Worm (Caenorhabditis elegans) whole organism, L2 larva: Measurements from ENCODE around the gene fbxa-143.

Experiments used
- F13H6.1 ChIP-seq: sonication (generic microtip); optimal IDR thresholded peaks from 2 replicates; lab custom pipeline; 2016; ENCODE audit warnings: missing genetic modification characterization, missing compliant biosample characterization
- R02D3.7 ChIP-seq: fragments of 150-350 bp; optimal IDR thresholded peaks from 2 replicates; lab custom pipeline; 2014; ENCODE audit warnings: missing biosample characterization, missing genetic modification characterization
- ZK546.5 ChIP-seq: sonication (generic microtip); optimal IDR thresholded peaks from 2 replicates; lab custom pipeline; 2017; ENCODE audit warnings: missing biosample characterization, missing genetic modification characterization
- alr-1 ChIP-seq: fragments of 150-350 bp; optimal IDR thresholded peaks from 2 replicates; lab custom pipeline; 2014; ENCODE audit warnings: missing biosample characterization, missing genetic modification characterization
- ama-1 ChIP-seq: fragments of 150-350 bp; optimal IDR thresholded peaks from 2 replicates; lab custom pipeline; 2018; ENCODE audit warnings: inconsistent platforms
- blmp-1 ChIP-seq: sonication (generic microtip); optimal IDR thresholded peaks from 2 replicates; lab custom pipeline; 2017; ENCODE audit warnings: missing genetic modification characterization, mild to moderate bottlenecking, missing compliant biosample characterization, antibody characterized with exemption, moderate library complexity; ENCODE audit not compliant: insufficient read depth
- ceh-16 ChIP-seq: fragments of 150-350 bp; optimal IDR thresholded peaks from 2 replicates; lab custom pipeline; 2014; ENCODE audit warnings: missing biosample characterization, missing genetic modification characterization
- ceh-82 ChIP-seq: fragments of 150-350 bp; optimal IDR thresholded peaks from 2 replicates; lab custom pipeline; 2014; ENCODE audit warnings: missing biosample characterization, missing genetic modification characterization
- crh-2 ChIP-seq: sonication (generic microtip); optimal IDR thresholded peaks from 2 replicates; lab custom pipeline; 2017; ENCODE audit warnings: missing biosample characterization, missing genetic modification characterization
- dmd-4 ChIP-seq: sonication (generic microtip); optimal IDR thresholded peaks from 2 replicates; lab custom pipeline; 2017; ENCODE audit warnings: missing biosample characterization, missing genetic modification characterization
- egl-27 ChIP-seq: sonication (generic microtip); optimal IDR thresholded peaks from 3 replicates; lab custom pipeline; 2017; ENCODE audit warnings: missing biosample characterization, missing genetic modification reagents, missing genetic modification characterization
- elt-3 ChIP-seq: sonication (generic microtip); optimal IDR thresholded peaks from 2 replicates; lab custom pipeline; 2017; ENCODE audit warnings: missing biosample characterization, missing genetic modification characterization
- fos-1 ChIP-seq: fragments of 150-350 bp; optimal IDR thresholded peaks from 2 replicates; lab custom pipeline; 2014; ENCODE audit warnings: missing biosample characterization, missing genetic modification characterization
- gmeb-1 ChIP-seq: fragments of 150-350 bp; optimal IDR thresholded peaks from 2 replicates; lab custom pipeline; 2014; ENCODE audit warnings: missing biosample characterization, missing genetic modification characterization
- lin-39 ChIP-seq: fragments of 150-350 bp; optimal IDR thresholded peaks from 2 replicates; lab custom pipeline; 2014; ENCODE audit warnings: missing biosample characterization, missing genetic modification reagents, missing genetic modification characterization
- mab-5 ChIP-seq: fragments of 150-350 bp; optimal IDR thresholded peaks from 2 replicates; lab custom pipeline; 2014; ENCODE audit warnings: missing biosample characterization, missing genetic modification characterization
- mbf-1 ChIP-seq: sonication (generic microtip); optimal IDR thresholded peaks from 2 replicates; lab custom pipeline; 2017; ENCODE audit warnings: missing biosample characterization, missing genetic modification characterization
- mdl-1 ChIP-seq, 2 experiments: fragments of 150-350 bp in 1 of 2; sonication (generic microtip) in 1 of 2; optimal IDR thresholded peaks; 2 replicates each; lab custom pipeline; 2017; ENCODE audit warnings: missing biosample characterization in 2 of 2, missing genetic modification characterization in 2 of 2
- nhr-10 ChIP-seq: sonication (generic microtip); optimal IDR thresholded peaks from 2 replicates; lab custom pipeline; 2017; ENCODE audit warnings: missing biosample characterization, missing genetic modification characterization
- nhr-11 ChIP-seq: fragments of 150-350 bp; optimal IDR thresholded peaks from 2 replicates; lab custom pipeline; 2014; ENCODE audit warnings: missing biosample characterization, missing genetic modification characterization
- nhr-21 ChIP-seq: fragments of 150-350 bp; optimal IDR thresholded peaks from 2 replicates; lab custom pipeline; 2014; ENCODE audit warnings: missing biosample characterization, missing genetic modification characterization
- nhr-23 ChIP-seq: fragments of 150-350 bp; optimal IDR thresholded peaks from 2 replicates; lab custom pipeline; 2014; ENCODE audit warnings: missing biosample characterization, missing genetic modification reagents, missing genetic modification characterization
- nhr-237 ChIP-seq: fragments of 150-350 bp; optimal IDR thresholded peaks from 2 replicates; lab custom pipeline; 2014; ENCODE audit warnings: missing biosample characterization, missing genetic modification characterization
- nhr-25 ChIP-seq: fragments of 150-350 bp; sonication (generic microtip); optimal IDR thresholded peaks from 3 replicates; lab custom pipeline; 2014; ENCODE audit warnings: missing biosample characterization, missing genetic modification characterization
- nhr-6 ChIP-seq: fragments of 150-350 bp; optimal IDR thresholded peaks from 2 replicates; lab custom pipeline; 2014; ENCODE audit warnings: missing biosample characterization, missing genetic modification characterization
- nhr-77 ChIP-seq: fragments of 150-350 bp; optimal IDR thresholded peaks from 2 replicates; lab custom pipeline; 2014; ENCODE audit warnings: missing biosample characterization, missing genetic modification characterization
- sem-4 ChIP-seq: fragments of 150-350 bp; optimal IDR thresholded peaks from 2 replicates; lab custom pipeline; 2014; ENCODE audit warnings: missing biosample characterization, missing genetic modification reagents, missing genetic modification characterization
- skn-1 ChIP-seq: sonication (generic microtip); optimal IDR thresholded peaks from 2 replicates; lab custom pipeline; 2017; ENCODE audit warnings: missing biosample characterization, missing genetic modification characterization
- sma-3 ChIP-seq: sonication (generic microtip); optimal IDR thresholded peaks from 2 replicates; lab custom pipeline; 2016; ENCODE audit warnings: missing genetic modification reagents, missing genetic modification characterization, missing compliant biosample characterization
- sma-9 ChIP-seq, 2 experiments: fragments of 150-350 bp in 1 of 2; sonication (generic microtip) in 1 of 2; optimal IDR thresholded peaks; 2 replicates each; lab custom pipeline; 2014 to 2016; ENCODE audit warnings: missing genetic modification characterization in 2 of 2, mild to moderate bottlenecking in 1 of 2, missing biosample characterization in 1 of 2, missing compliant biosample characterization in 1 of 2, missing genetic modification reagents in 1 of 2, moderate library complexity in 1 of 2
- unc-39 ChIP-seq: fragments of 150-350 bp; optimal IDR thresholded peaks from 2 replicates; lab custom pipeline; 2014; ENCODE audit warnings: missing biosample characterization, missing genetic modification characterization
- unc-55 ChIP-seq: fragments of 150-350 bp; sonication (generic microtip); optimal IDR thresholded peaks from 3 replicates; lab custom pipeline; 2014; ENCODE audit warnings: missing biosample characterization, missing genetic modification reagents, missing genetic modification characterization
- zag-1 ChIP-seq: fragments of 150-350 bp; optimal IDR thresholded peaks from 2 replicates; lab custom pipeline; 2014; ENCODE audit warnings: missing biosample characterization, missing genetic modification characterization
- ztf-1 ChIP-seq: fragments of 200-800 bp; sonication (Bioruptor generic); conservative IDR thresholded peaks from 2 replicates; pipeline ENCODE4 v1.3.6; 2022; ENCODE audit warnings: missing genetic modification characterization, missing compliant biosample characterization

Gene fbxa-143

ce11 chrV:16115381-16115780 is 11.9 kb downstream of the fbxa-143 start, which contains the start of gene str-25:
Gene str-25 (plus strand): TSS chrV:16115681.
- TF ChIP-seq alr-1 (tag; lab: Kevin White, UChicago), result no peak
- TF ChIP-seq sem-4 (tag; lab: Kevin White, UChicago), result no peak
- no peak for TF ChIP-seq nhr-11 (tag; lab: Kevin White, UChicago)
- no peak for TF ChIP-seq sma-3
- no peak for TF ChIP-seq nhr-77 (tag; lab: Kevin White, UChicago)
- TF ChIP-seq lin-39 (tag; lab: Kevin White, UChicago), result no peak
- TF ChIP-seq blmp-1, result no peak
- TF ChIP-seq, all 48 proteins: peak for 0

- TF ChIP-seq lin-39 (tag; lab: Kevin White, UChicago) (no peak), egl-27 (tag; lab: Kevin White, UChicago) (no peak), unc-55 (GFP tag; lab: Kevin White, UChicago) (no peak), dmd-4 (tag; lab: Kevin White, UChicago) (no peak), mdl-1 (tag; optimal IDR thresholded peaks at IDR 0.05; lab: Kevin White, UChicago) (no peak), nhr-237 (no peak), nhr-11 (tag; lab: Kevin White, UChicago) (no peak), nhr-77 (tag; lab: Kevin White, UChicago) (no peak)
Measured at ce11 chrV:16114237-16114636, 13.1 kb downstream of the fbxa-143 start, which contains the start of gene srxa-16. Gene srxa-16 (minus strand): TSS chrV:16114337.

ce11 chrV:16103594-16103993 is 23.7 kb downstream of the fbxa-143 start, which contains the start of gene argk-1:
Gene argk-1 (plus strand): TSS chrV:16103894.
- TF ChIP-seq ceh-16 (no peak), mab-5 (tag; lab: Kevin White, UChicago) (no peak), alr-1 (tag; lab: Kevin White, UChicago) (no peak), nhr-25 (tag; lab: Kevin White, UChicago) (no peak), dmd-4 (tag; lab: Kevin White, UChicago) (no peak), skn-1 (tag; lab: Kevin White, UChicago) (no peak), mbf-1 (tag; lab: Kevin White, UChicago) (no peak), fos-1 (tag; lab: Kevin White, UChicago) (no peak), gmeb-1 (tag; lab: Kevin White, UChicago) (no peak), ceh-82 (tag; lab: Kevin White, UChicago) (no peak), zag-1 (tag; lab: Kevin White, UChicago) (no peak), nhr-237 (no peak)

ce11 chrV:16100103-16100730 is 27.1 kb downstream of the fbxa-143 start, which contains the start of gene cth-1:
Gene cth-1 (plus strand): TSS chrV:16100680.
- TF ChIP-seq ceh-16 (no peak), egl-27 (tag; lab: Kevin White, UChicago) (no peak), ZK546.5 (tag; lab: Kevin White, UChicago) (no peak), R02D3.7 (tag; lab: Kevin White, UChicago) (no peak), ztf-1 (no peak), nhr-77 (tag; lab: Kevin White, UChicago) (no peak), fos-1 (tag; lab: Kevin White, UChicago) (peak; percentile 37), F13H6.1 (tag; lab: Kevin White, UChicago) (no peak), sma-9 (GFP tag; optimal IDR thresholded peaks at IDR 0.05; lab: Kevin White, UChicago) (peak; percentile 84), sma-9 (tag; optimal IDR thresholded peaks at IDR 0.05; lab: Kevin White, UChicago) (no peak), ama-1 (lab: Kevin White, UChicago) (no peak), nhr-6 (tag; lab: Kevin White, UChicago) (no peak), nhr-11 (tag; lab: Kevin White, UChicago) (no peak), unc-39 (tag; lab: Kevin White, UChicago) (no peak), crh-2 (no peak), nhr-10 (no peak), elt-3 (tag; lab: Kevin White, UChicago) (no peak), ceh-82 (tag; lab: Kevin White, UChicago) (no peak), mdl-1 (tag; optimal IDR thresholded peaks at IDR 0.05; lab: Kevin White, UChicago) (no peak)

ce11 chrV:16099441-16099840 is 27.9 kb downstream of the fbxa-143 start, which contains the start of gene str-7:
Gene str-7 (minus strand): TSS chrV:16099541.
- TF ChIP-seq nhr-23 (tag; lab: Kevin White, UChicago) (no peak), skn-1 (tag; lab: Kevin White, UChicago) (no peak), sma-9 (GFP tag; optimal IDR thresholded peaks at IDR 0.05; lab: Kevin White, UChicago) (no peak), sma-9 (tag; optimal IDR thresholded peaks at IDR 0.05; lab: Kevin White, UChicago) (no peak), nhr-21 (tag; lab: Kevin White, UChicago) (no peak)
